Worm (Caenorhabditis elegans) whole organism, late embryonic: ENCODE results near the gene spcs-2.

Experiments
- K09A11.1 ChIP-seq: sonication (generic microtip); optimal IDR thresholded peaks from 2 replicates; lab custom pipeline; 2017; ENCODE audit warnings: antibody characterized with exemption, mild to moderate bottlenecking, missing genetic modification characterization, missing compliant biosample characterization; ENCODE audit not compliant: insufficient read depth
- T23F11.4 ChIP-seq: fragments of 200-800 bp; sonication (Bioruptor generic); optimal IDR thresholded peaks from 2 replicates; lab custom pipeline; 2018; ENCODE audit warnings: mild to moderate bottlenecking, missing genetic modification characterization, missing compliant biosample characterization
- Y22D7AL.16 ChIP-seq: sonication (generic microtip); optimal IDR thresholded peaks from 2 replicates; lab custom pipeline; 2016; ENCODE audit warnings: missing genetic modification characterization, missing compliant biosample characterization
- ahr-1 ChIP-seq: sonication (generic microtip); optimal IDR thresholded peaks from 2 replicates; lab custom pipeline; 2016; ENCODE audit warnings: missing genetic modification characterization, missing compliant biosample characterization
- ceh-19 ChIP-seq: fragments of 200-800 bp; sonication (Bioruptor generic); optimal IDR thresholded peaks from 2 replicates; lab custom pipeline; 2018; ENCODE audit warnings: mild to moderate bottlenecking, missing genetic modification characterization, missing compliant biosample characterization
- ceh-22 ChIP-seq: sonication (generic microtip); optimal IDR thresholded peaks from 2 replicates; lab custom pipeline; 2017; ENCODE audit warnings: missing biosample characterization, missing genetic modification characterization
- ceh-30 ChIP-seq: fragments of 150-350 bp; optimal IDR thresholded peaks from 2 replicates; lab custom pipeline; 2014; ENCODE audit warnings: missing biosample characterization, missing genetic modification characterization
- ceh-31 ChIP-seq: sonication (generic microtip); optimal IDR thresholded peaks from 2 replicates; lab custom pipeline; 2016; ENCODE audit warnings: missing genetic modification characterization, missing compliant biosample characterization
- ceh-34 ChIP-seq: sonication (generic microtip); optimal IDR thresholded peaks from 2 replicates; lab custom pipeline; 2016; ENCODE audit warnings: mild to moderate bottlenecking, missing genetic modification characterization, missing compliant biosample characterization
- ceh-48 ChIP-seq: sonication (generic microtip); optimal IDR thresholded peaks from 2 replicates; lab custom pipeline; 2016; ENCODE audit warnings: missing genetic modification characterization, inconsistent platforms, missing compliant biosample characterization
- ceh-9 ChIP-seq: sonication (generic microtip); optimal IDR thresholded peaks from 2 replicates; lab custom pipeline; 2016; ENCODE audit warnings: mild to moderate bottlenecking, missing genetic modification characterization, inconsistent platforms, missing compliant biosample characterization
- che-1 ChIP-seq: sonication (generic microtip); optimal IDR thresholded peaks from 2 replicates; lab custom pipeline; 2016; ENCODE audit warnings: mild to moderate bottlenecking, missing genetic modification characterization, missing compliant biosample characterization
- dmd-4 ChIP-seq: sonication (generic microtip); optimal IDR thresholded peaks from 2 replicates; lab custom pipeline; 2016; ENCODE audit warnings: borderline replicate concordance, missing genetic modification characterization, missing compliant biosample characterization
- dve-1 ChIP-seq: sonication (generic microtip); optimal IDR thresholded peaks from 2 replicates; lab custom pipeline; 2017; ENCODE audit warnings: antibody characterized with exemption, mild to moderate bottlenecking, missing genetic modification characterization, missing compliant biosample characterization
- eyg-1 ChIP-seq: sonication (generic microtip); optimal IDR thresholded peaks from 2 replicates; lab custom pipeline; 2016; ENCODE audit warnings: missing genotype, missing genetic modification characterization, missing compliant biosample characterization
- fkh-10 ChIP-seq: fragments of 150-350 bp; optimal IDR thresholded peaks from 2 replicates; lab custom pipeline; 2014; ENCODE audit warnings: missing biosample characterization, missing genetic modification reagents, missing genetic modification characterization
- gmeb-2 ChIP-seq: sonication (generic microtip); optimal IDR thresholded peaks from 2 replicates; lab custom pipeline; 2016; ENCODE audit warnings: missing genetic modification characterization, inconsistent platforms, missing compliant biosample characterization
- hlh-13 ChIP-seq: fragments of 200-800 bp; sonication (Bioruptor generic); optimal IDR thresholded peaks from 2 replicates; lab custom pipeline; 2018; ENCODE audit warnings: mild to moderate bottlenecking, missing genetic modification characterization, missing compliant biosample characterization
- hlh-15 ChIP-seq: sonication (generic microtip); optimal IDR thresholded peaks from 2 replicates; lab custom pipeline; 2016; ENCODE audit warnings: missing genetic modification characterization, missing compliant biosample characterization
- hlh-6 ChIP-seq: sonication (generic microtip); optimal IDR thresholded peaks from 2 replicates; lab custom pipeline; 2016; ENCODE audit warnings: missing genotype, missing genetic modification characterization, missing compliant biosample characterization
- madf-2 ChIP-seq: sonication (generic microtip); optimal IDR thresholded peaks from 2 replicates; lab custom pipeline; 2017; ENCODE audit warnings: missing genetic modification characterization, missing compliant biosample characterization
- nhr-11 ChIP-seq: fragments of 150-350 bp; optimal IDR thresholded peaks from 2 replicates; lab custom pipeline; 2014; ENCODE audit warnings: missing biosample characterization, missing genetic modification characterization
- nhr-232 ChIP-seq: sonication (generic microtip); optimal IDR thresholded peaks from 2 replicates; lab custom pipeline; 2016; ENCODE audit warnings: missing genetic modification characterization, missing compliant biosample characterization
- odd-2 ChIP-seq: sonication (generic microtip); optimal IDR thresholded peaks from 2 replicates; lab custom pipeline; 2017; ENCODE audit warnings: antibody characterized with exemption, mild to moderate bottlenecking, missing genetic modification characterization, missing compliant biosample characterization
- pat-9 ChIP-seq: fragments of 200-800 bp; sonication (Bioruptor generic); optimal IDR thresholded peaks from 2 replicates; lab custom pipeline; 2018; ENCODE audit warnings: mild to moderate bottlenecking, missing genetic modification characterization, moderate library complexity, missing compliant biosample characterization
- pax-1 ChIP-seq: fragments of 150-350 bp; optimal IDR thresholded peaks from 2 replicates; lab custom pipeline; 2014; ENCODE audit warnings: missing biosample characterization, missing genetic modification characterization
- pha-4 ChIP-seq: fragments of 150-350 bp; optimal IDR thresholded peaks from 2 replicates; lab custom pipeline; 2018; ENCODE audit warnings: missing biosample characterization, missing genetic modification reagents, missing genetic modification characterization
- pqm-1 ChIP-seq: sonication (generic microtip); optimal IDR thresholded peaks from 2 replicates; lab custom pipeline; 2016; ENCODE audit warnings: missing genetic modification characterization, missing compliant biosample characterization
- sdc-2 ChIP-seq: sonication (generic microtip); optimal IDR thresholded peaks from 2 replicates; lab custom pipeline; 2016; ENCODE audit warnings: missing genotype, missing genetic modification characterization, missing compliant biosample characterization
- sox-4 ChIP-seq: sonication (generic microtip); optimal IDR thresholded peaks from 2 replicates; lab custom pipeline; 2017; ENCODE audit warnings: mild to moderate bottlenecking, missing genetic modification characterization, inconsistent platforms, missing compliant biosample characterization
- syd-9 ChIP-seq: sonication (generic microtip); optimal IDR thresholded peaks from 2 replicates; lab custom pipeline; 2016; ENCODE audit warnings: mild to moderate bottlenecking, missing genetic modification characterization, moderate library complexity, missing compliant biosample characterization
- tbx-2 ChIP-seq: sonication (generic microtip); optimal IDR thresholded peaks from 2 replicates; lab custom pipeline; 2016; ENCODE audit warnings: missing genetic modification characterization, missing compliant biosample characterization
- tbx-7 ChIP-seq: sonication (generic microtip); optimal IDR thresholded peaks from 2 replicates; lab custom pipeline; 2016; ENCODE audit warnings: missing genotype, missing genetic modification characterization, missing compliant biosample characterization
- unc-3 ChIP-seq, 2 experiments: fragments of 200-800 bp in 1 of 2; sonication (Bioruptor generic) in 1 of 2; sonication (generic microtip) in 1 of 2; conservative IDR thresholded peaks in 1 of 2; optimal IDR thresholded peaks in 1 of 2; 2 replicates each; pipeline versions ENCODE4 v1.3.6 to Lab custom; 2016 to 2022; ENCODE audit warnings: missing compliant biosample characterization in 2 of 2, missing genetic modification characterization in 2 of 2, missing genetic modification reagents in 1 of 2
- unc-42 ChIP-seq: sonication (generic microtip); optimal IDR thresholded peaks from 2 replicates; lab custom pipeline; 2016; ENCODE audit warnings: missing genotype, missing genetic modification characterization, missing compliant biosample characterization

The spcs-2 gene

ce11 chrIII:12907218-12907617 is 32.4 kb downstream of the spcs-2 start:
- TF ChIP-seq hlh-13, result no peak

DNA sequence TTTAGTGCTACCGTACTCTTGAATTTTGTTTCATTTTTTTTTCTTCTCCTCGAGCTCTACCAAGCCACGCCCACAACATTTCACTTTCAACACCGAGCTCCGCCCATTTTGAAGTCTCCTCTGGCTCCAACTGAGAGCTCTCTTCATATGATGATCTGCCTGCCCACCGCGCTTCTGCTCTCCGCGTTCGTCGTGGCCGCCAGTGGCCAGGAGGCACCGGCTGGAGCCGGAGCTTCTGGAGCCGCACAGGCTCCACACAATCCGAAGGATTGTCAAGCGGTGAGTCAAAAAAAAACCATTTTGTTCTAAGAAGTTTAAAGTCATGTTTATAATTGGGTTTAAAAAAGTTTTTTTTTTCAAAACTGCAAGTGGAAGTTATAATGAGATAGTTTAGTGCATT is 35.5 kb downstream of the spcs-2 start, which contains the start of gene flp-14:
Gene flp-14 (plus strand): TSS at position 146 of the 400 bp plus-strand sequence.
- TF ChIP-seq K09A11.1 (tag; lab: Kevin White, UChicago), result no peak
- TF ChIP-seq ceh-22 (tag; lab: Kevin White, UChicago), result no peak
- TF ChIP-seq pha-4, result no peak
- TF ChIP-seq ceh-30 (tag; lab: Kevin White, UChicago), result no peak
- no peak for TF ChIP-seq hlh-6 (tag; lab: Kevin White, UChicago)

- no peak for TF ChIP-seq pax-1
- TF ChIP-seq hlh-6 (tag; lab: Kevin White, UChicago), result no peak
- no peak for TF ChIP-seq syd-9 (tag; lab: Kevin White, UChicago)
- TF ChIP-seq tbx-7, result no peak
- no peak for TF ChIP-seq ceh-31 (tag; lab: Kevin White, UChicago)
- TF ChIP-seq dmd-4 (tag; lab: Kevin White, UChicago), result no peak
- TF ChIP-seq T23F11.4 (GFP tag; lab: Kevin White, UChicago), result no peak
- TF ChIP-seq unc-42, result peak; percentile 63
Observed at ce11 chrIII:12916459-12916858, 41.6 kb downstream of the spcs-2 start.

DNA sequence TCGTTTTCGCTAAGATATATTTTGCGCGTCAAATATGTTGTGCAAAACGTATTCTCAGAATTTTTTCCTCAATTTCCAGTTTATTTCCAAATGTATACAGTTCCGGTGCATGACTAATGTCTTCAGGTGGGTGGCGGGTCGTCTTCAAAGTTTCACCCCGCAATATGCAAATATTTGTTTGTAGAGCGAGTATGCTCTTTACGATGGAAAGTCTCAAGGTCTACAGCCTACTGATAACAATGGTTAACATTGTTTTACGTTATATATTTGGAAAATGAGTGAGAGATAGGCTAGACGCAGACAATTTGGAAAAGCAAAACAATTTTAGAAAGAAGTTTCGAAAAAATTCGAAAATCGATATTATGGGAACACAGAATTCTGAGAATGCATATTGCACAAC is 43.0 kb downstream of the spcs-2 start:
- TF ChIP-seq ceh-31 (tag; lab: Kevin White, UChicago) (no peak), hlh-15 (tag; lab: Kevin White, UChicago) (no peak), T23F11.4 (GFP tag; lab: Kevin White, UChicago) (no peak), ahr-1 (no peak), sox-4 (tag; lab: Kevin White, UChicago) (no peak), madf-2 (tag; lab: Kevin White, UChicago) (no peak), nhr-232 (tag; lab: Kevin White, UChicago) (no peak), pha-4 (no peak), ceh-34 (tag; lab: Kevin White, UChicago) (no peak), unc-3 (GFP tag; conservative IDR thresholded peaks at IDR 0.05; lab: Robert Waterston, UW) (no peak), unc-3 (tag; optimal IDR thresholded peaks at IDR 0.05; lab: Kevin White, UChicago) (no peak), pqm-1 (tag; lab: Kevin White, UChicago) (no peak), gmeb-2 (no peak), nhr-11 (tag; lab: Kevin White, UChicago) (no peak), dve-1 (tag; lab: Kevin White, UChicago) (no peak), ceh-9 (tag; lab: Kevin White, UChicago) (no peak), Y22D7AL.16 (tag; lab: Kevin White, UChicago) (no peak), odd-2 (tag; lab: Kevin White, UChicago) (no peak), K09A11.1 (tag; lab: Kevin White, UChicago) (no peak), fkh-10 (GFP tag; lab: Kevin White, UChicago) (no peak)

DNA sequence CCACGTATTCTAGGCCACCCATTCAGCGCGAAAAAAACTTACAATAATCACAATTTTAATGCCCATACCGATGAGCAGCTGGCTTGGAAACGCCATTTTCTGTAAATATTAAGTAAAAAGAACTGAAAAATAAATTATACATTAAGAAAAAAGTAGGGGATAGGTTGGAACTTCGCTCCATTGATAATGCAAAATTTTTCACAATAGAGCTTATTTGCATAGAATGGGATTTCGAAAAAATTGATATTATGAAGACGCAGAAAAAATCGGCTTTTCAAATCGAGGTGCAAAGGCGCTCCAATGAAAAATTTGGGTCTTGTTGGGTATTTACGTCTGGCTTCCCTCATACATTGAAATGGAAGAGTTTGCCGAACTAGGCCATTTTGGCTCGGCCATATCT is 43.7 kb downstream of the spcs-2 start, which contains the start of gene Y37D8A.16:
Gene Y37D8A.16 (minus strand): TSS at position 101 of the 400 bp plus-strand sequence.
- TF ChIP-seq ceh-48 (tag; lab: Kevin White, UChicago) (no peak), ceh-9 (tag; lab: Kevin White, UChicago) (no peak), pat-9 (no peak), ceh-19 (no peak), T23F11.4 (GFP tag; lab: Kevin White, UChicago) (no peak), sdc-2 (tag; lab: Kevin White, UChicago) (no peak), gmeb-2 (no peak), K09A11.1 (tag; lab: Kevin White, UChicago) (no peak), eyg-1 (tag; lab: Kevin White, UChicago) (no peak), hlh-15 (tag; lab: Kevin White, UChicago) (no peak), ceh-31 (tag; lab: Kevin White, UChicago) (no peak), dmd-4 (tag; lab: Kevin White, UChicago) (no peak), ceh-30 (tag; lab: Kevin White, UChicago) (no peak), madf-2 (tag; lab: Kevin White, UChicago) (no peak), fkh-10 (GFP tag; lab: Kevin White, UChicago) (no peak), tbx-2 (tag; lab: Kevin White, UChicago) (no peak), che-1 (no peak)
- TF ChIP-seq, all 69 proteins: peak for 0
